Worm (Caenorhabditis elegans) whole organism, young adult: Measurements from ENCODE around the gene smc-6.

ENCODE experiments used
- F52B5.7 ChIP-seq: sonication (generic microtip); optimal IDR thresholded peaks from 2 replicates; lab custom pipeline; 2016; ENCODE audit warnings: mild to moderate bottlenecking, missing genetic modification characterization, missing compliant biosample characterization
- nfya-1 ChIP-seq: sonication (generic microtip); optimal IDR thresholded peaks from 2 replicates; lab custom pipeline; 2017; ENCODE audit warnings: antibody characterized with exemption, missing compliant biosample characterization, missing genetic modification characterization, borderline replicate concordance; ENCODE audit not compliant: insufficient read depth

ce11 chrII:11616333-11616942, 37.9 kb downstream of the smc-6 start:
- TF ChIP-seq F52B5.7 (tag; lab: Kevin White, UChicago) (no peak), nfya-1 (tag; lab: Kevin White, UChicago) (no peak)
